Fruit fly (Drosophila melanogaster): ENCODE data around the gene hyx.

Gene hyx

dm6 chr3R:9069874-9070273 lies 31.3 kb downstream of the hyx start:
- TF ChIP-seq Abd-B (GFP tag; optimal IDR thresholded peaks at IDR 0.05) (no peak), ey (GFP tag; optimal IDR thresholded peaks at IDR 0.05) (no peak), rgr (GFP tag; optimal IDR thresholded peaks at IDR 0.05) (no peak), fru (GFP tag; optimal IDR thresholded peaks at IDR 0.05) (no peak), CrebA (GFP tag; optimal IDR thresholded peaks at IDR 0.05; ENCODE audit: borderline replicate concordance) (no peak), Hnf4 (GFP tag; optimal IDR thresholded peaks at IDR 0.05) (no peak), dsf (GFP tag; optimal IDR thresholded peaks at IDR 0.05; ENCODE audit: borderline replicate concordance) (no peak), Mio (GFP tag; optimal IDR thresholded peaks at IDR 0.05) (no peak), sage (GFP tag; optimal IDR thresholded peaks at IDR 0.05) (no peak), Jra (GFP tag; optimal IDR thresholded peaks at IDR 0.05) (no peak), CG32264 (GFP tag; optimal IDR thresholded peaks at IDR 0.05) (no peak), N (GFP tag; optimal IDR thresholded peaks at IDR 0.05) (no peak), br (GFP tag; optimal IDR thresholded peaks at IDR 0.05) (no peak)

dm6 chr3R:9074934-9075333 lies 36.4 kb downstream of the hyx start:
- TF ChIP-seq Sp1 (GFP tag; optimal IDR thresholded peaks at IDR 0.05) (peak; percentile 33), Hnf4 (GFP tag; optimal IDR thresholded peaks at IDR 0.05) (peak; percentile 11), sage (GFP tag; optimal IDR thresholded peaks at IDR 0.05) (no peak), Rel (GFP tag; optimal IDR thresholded peaks at IDR 0.05) (no peak), Rel (tag; optimal IDR thresholded peaks at IDR 0.05) (no peak), foxo (GFP tag; optimal IDR thresholded peaks at IDR 0.05) (peak in 1 of 2 experiments; percentile 23), br (GFP tag; optimal IDR thresholded peaks at IDR 0.05) (peak; percentile 27), pan (optimal IDR thresholded peaks at IDR 0.05) (no peak), Dif (GFP tag; optimal IDR thresholded peaks at IDR 0.05; ENCODE audit: partially characterized antibody) (no peak), HLH106 (tag; optimal IDR thresholded peaks at IDR 0.05) (peak; percentile 36), fru (GFP tag; optimal IDR thresholded peaks at IDR 0.05) (peak; percentile 40), brk (GFP tag; optimal IDR thresholded peaks at IDR 0.05) (no peak), tai (GFP tag; optimal IDR thresholded peaks at IDR 0.05) (no peak), sv (GFP tag; optimal IDR thresholded peaks at IDR 0.05) (no peak), Mio (GFP tag; optimal IDR thresholded peaks at IDR 0.05) (no peak), Vsx2 (GFP tag; optimal IDR thresholded peaks at IDR 0.05; ENCODE audit: partially characterized antibody) (no peak), OdsH (GFP tag; optimal IDR thresholded peaks at IDR 0.05) (peak; percentile 21), h (GFP tag; optimal IDR thresholded peaks at IDR 0.05) (peak; percentile 25), CG9705 (GFP tag; optimal IDR thresholded peaks at IDR 0.05) (no peak), Hr78 (GFP tag; optimal IDR thresholded peaks at IDR 0.05) (no peak), ey (GFP tag; optimal IDR thresholded peaks at IDR 0.05) (peak; percentile 42), rgr (GFP tag; optimal IDR thresholded peaks at IDR 0.05) (peak; percentile 35), GATAd (GFP tag; optimal IDR thresholded peaks at IDR 0.05) (no peak), dsf (GFP tag; optimal IDR thresholded peaks at IDR 0.05; ENCODE audit: borderline replicate concordance) (no peak)

- TF ChIP-seq Dfd (GFP tag; optimal IDR thresholded peaks at IDR 0.05) (peak; percentile 99), CrebA (GFP tag; optimal IDR thresholded peaks at IDR 0.05; ENCODE audit: borderline replicate concordance) (no peak)
These were observed 41.1 kb downstream of the hyx start for dm6 chr3R:9079638-9080037.

- TF ChIP-seq dl (GFP tag; optimal IDR thresholded peaks at IDR 0.05; ENCODE audit: insufficient read depth in 1 of 2, partially characterized antibody in 2 of 2) = no peak
- no peak for TF ChIP-seq usp (GFP tag; optimal IDR thresholded peaks at IDR 0.05)
- TF ChIP-seq dmrt93B (GFP tag; optimal IDR thresholded peaks at IDR 0.05) = no peak
- TF ChIP-seq foxo (GFP tag; optimal IDR thresholded peaks at IDR 0.05) = no peak
- no peak for TF ChIP-seq Hr78 (GFP tag; optimal IDR thresholded peaks at IDR 0.05)
- no peak for TF ChIP-seq Abd-B (GFP tag; optimal IDR thresholded peaks at IDR 0.05)
- no peak for TF ChIP-seq HLH106 (tag; optimal IDR thresholded peaks at IDR 0.05)
- no peak for TF ChIP-seq CG32264 (GFP tag; optimal IDR thresholded peaks at IDR 0.05)
- no peak for TF ChIP-seq brk (GFP tag; optimal IDR thresholded peaks at IDR 0.05)
- TF ChIP-seq CrebA (GFP tag; optimal IDR thresholded peaks at IDR 0.05; ENCODE audit: borderline replicate concordance) = no peak
- no peak for TF ChIP-seq ey (GFP tag; optimal IDR thresholded peaks at IDR 0.05)
- TF ChIP-seq sv (GFP tag; optimal IDR thresholded peaks at IDR 0.05) = no peak
- TF ChIP-seq Hr83 (GFP tag; optimal IDR thresholded peaks at IDR 0.05; ENCODE audit: poor library complexity, severe bottlenecking) = no peak
These were observed 43.8 kb downstream of the hyx start for dm6 chr3R:9082332-9082731.

Data from whole organism, wandering third instar larva.